Worm (Caenorhabditis elegans): Measurements from ENCODE around the gene erd-2.2.
A peak's percentile ranks its signal among the peaks of the same experiment; 100 is the strongest.

The erd-2.2 gene

ce11 chrIII:5919799-5920387, 13.0 kb downstream of the erd-2.2 start, which contains the start of the genes tdo-2 and C28H8.2 (continued):
- TF ChIP-seq nhr-48 (tag; optimal IDR thresholded peaks at IDR 0.05) (peak; percentile 85), duxl-1 (tag; optimal IDR thresholded peaks at IDR 0.05; ENCODE audit: poor library complexity) (no peak), snpc-1.2 (GFP tag; IDR thresholded peaks at IDR 0.05) (no peak), lsy-2 (tag; optimal IDR thresholded peaks at IDR 0.05) (peak in 1 of 2 experiments; percentile 67), hlh-11 (tag; optimal IDR thresholded peaks at IDR 0.05) (peak; percentile 88), mxl-3 (GFP tag; optimal IDR thresholded peaks at IDR 0.05) (peak; percentile 86), unc-39 (tag; optimal IDR thresholded peaks at IDR 0.05) (no peak), dmd-8 (GFP tag; IDR thresholded peaks at IDR 0.05) (no peak), mdl-1 (tag; optimal IDR thresholded peaks at IDR 0.05) (peak; percentile 38 to 85), nhr-28 (tag; optimal IDR thresholded peaks at IDR 0.05) (peak; percentile 85), fos-1 (tag; optimal IDR thresholded peaks at IDR 0.05) (no peak), rbr-2 (tag; optimal IDR thresholded peaks at IDR 0.05) (no peak), tag-97 (GFP tag; IDR thresholded peaks at IDR 0.05) (no peak), lin-15B (tag; optimal IDR thresholded peaks at IDR 0.05) (no peak), zip-11 (GFP tag; IDR thresholded peaks at IDR 0.05) (no peak), tra-1 (GFP tag; IDR thresholded peaks at IDR 0.05) (peak; percentile 55; the same call in 1 of the 2 replicates), nhr-25 (tag; optimal IDR thresholded peaks at IDR 0.05; ENCODE audit: borderline replicate concordance, insufficient read depth) (peak; percentile 70), ces-1 (GFP tag; optimal IDR thresholded peaks at IDR 0.05) (no peak), nhr-102 (tag; optimal IDR thresholded peaks at IDR 0.05) (no peak)

DNA sequence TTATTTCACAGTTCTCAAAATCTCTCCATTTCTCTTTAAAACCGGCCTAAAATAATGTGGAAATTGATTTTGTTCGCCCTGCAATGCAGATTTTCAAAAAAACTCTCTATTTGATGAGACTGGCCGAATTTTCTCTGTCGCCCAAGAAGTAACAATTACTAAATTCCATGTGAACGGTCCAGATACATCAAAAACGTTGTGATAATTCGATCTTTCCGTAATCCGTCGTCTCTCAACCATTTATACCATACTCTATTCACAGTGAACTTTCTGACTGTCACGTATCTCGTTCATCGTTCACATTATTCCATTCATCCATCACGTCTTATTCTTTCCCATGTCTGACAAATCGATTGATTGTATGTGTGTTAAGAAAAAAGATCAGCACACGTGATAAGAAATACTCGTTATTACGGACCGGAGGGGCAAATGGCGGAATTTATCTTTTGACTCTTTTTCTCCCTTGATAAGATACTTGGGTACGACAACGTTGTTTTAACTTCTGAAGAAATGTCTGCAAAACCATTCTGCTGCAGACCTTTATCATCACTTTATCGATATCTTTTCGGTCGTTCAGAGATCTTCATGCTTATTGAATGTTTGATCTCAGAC, 14.3 kb downstream of the erd-2.2 start:
- TF ChIP-seq lsy-2 (tag; optimal IDR thresholded peaks at IDR 0.05), result peak in 1 of 2 experiments; percentile 20
- TF ChIP-seq nhr-48 (tag; optimal IDR thresholded peaks at IDR 0.05), result peak; percentile 90
- peak; percentile 12 for TF ChIP-seq mep-1 (tag; optimal IDR thresholded peaks at IDR 0.05)
- peak; percentile 88 for TF ChIP-seq aha-1 (tag)
- TF ChIP-seq mdl-1 (tag; optimal IDR thresholded peaks at IDR 0.05), result peak in 1 of 2 experiments; percentile 36
- TF ChIP-seq pha-4 (GFP tag; IDR thresholded peaks at IDR 0.05), result no peak
- no peak for TF ChIP-seq pha-4 (tag; optimal IDR thresholded peaks at IDR 0.05)
- TF ChIP-seq hlh-30 (tag; optimal IDR thresholded peaks at IDR 0.05; ENCODE audit: insufficient read depth), result peak; percentile 62
- peak; percentile 34 for TF ChIP-seq dve-1 (tag; optimal IDR thresholded peaks at IDR 0.05; ENCODE audit: insufficient read depth)
- peak in 1 of 2 experiments; percentile 88 for TF ChIP-seq unc-62 (GFP tag; optimal IDR thresholded peaks at IDR 0.05 in 1 of 2)
- no peak for TF ChIP-seq unc-62 (tag; optimal IDR thresholded peaks at IDR 0.05)
- TF ChIP-seq ces-1 (GFP tag; optimal IDR thresholded peaks at IDR 0.05), result no peak
- peak; percentile 52 for TF ChIP-seq nhr-28 (tag; optimal IDR thresholded peaks at IDR 0.05)
- TF ChIP-seq nhr-10 (tag; optimal IDR thresholded peaks at IDR 0.05), result no peak
- TF ChIP-seq ceh-32 (tag; optimal IDR thresholded peaks at IDR 0.05; ENCODE audit: poor library complexity), result no peak
- TF ChIP-seq ceh-28 (tag; optimal IDR thresholded peaks at IDR 0.05), result peak; percentile 15
- no peak for TF ChIP-seq T20F7.1 (GFP tag; optimal IDR thresholded peaks at IDR 0.05)
- no peak for TF ChIP-seq F10B5.3 (tag; optimal IDR thresholded peaks at IDR 0.05)
- TF ChIP-seq nhr-25 (tag; optimal IDR thresholded peaks at IDR 0.05; ENCODE audit: borderline replicate concordance, insufficient read depth), result peak; percentile 3
- TF ChIP-seq mxl-3 (GFP tag; optimal IDR thresholded peaks at IDR 0.05), result peak; percentile 70
- TF ChIP-seq dmd-6 (GFP tag; IDR thresholded peaks at IDR 0.05), result peak; percentile 50
- TF ChIP-seq skn-1 (tag; optimal IDR thresholded peaks at IDR 0.05), result no peak
- TF ChIP-seq zfp-3 (GFP tag; conservative IDR thresholded peaks at IDR 0.05), result no peak
- no peak for TF ChIP-seq F44E2.7 (GFP tag; IDR thresholded peaks at IDR 0.05)
- TF ChIP-seq hlh-11 (tag; optimal IDR thresholded peaks at IDR 0.05), result peak; percentile 52
- peak; percentile 41 for TF ChIP-seq cey-2 (tag; optimal IDR thresholded peaks at IDR 0.05; ENCODE audit: borderline replicate concordance, insufficient read depth)
- TF ChIP-seq lin-1 (GFP tag; IDR thresholded peaks at IDR 0.05), result no peak

All from whole organism, L4 larva.